Fruit fly (Drosophila melanogaster) whole organism: ENCODE data around the gene CecC.

Experiments used
- CG8478 ChIP-seq: fragments of >200 bp; optimal IDR thresholded peaks from 2 replicates; lab custom pipeline; 2018; ENCODE audit warnings: inconsistent platforms
- Dll ChIP-seq: fragments of >200 bp; optimal IDR thresholded peaks from 2 replicates; lab custom pipeline; 2017
- EcR ChIP-seq, 2 experiments: fragments of >200 bp; optimal IDR thresholded peaks; 2 replicates each; lab custom pipeline; 2017; ENCODE audit warnings: missing biosample characterization in 2 of 2, missing genetic modification characterization in 2 of 2, missing genetic modification reagents in 2 of 2
- pan ChIP-seq: fragments of >200 bp; optimal IDR thresholded peaks from 2 replicates; lab custom pipeline; 2017
- psq ChIP-seq: fragments of >200 bp; optimal IDR thresholded peaks from 2 replicates; lab custom pipeline; 2017
- usp ChIP-seq: fragments of >200 bp; optimal IDR thresholded peaks from 2 replicates; lab custom pipeline; 2017; ENCODE audit warnings: missing biosample characterization, missing genetic modification characterization, mixed read lengths

CecC gene

dm6 chr3R:30205946-30206345, 10.3 kb upstream of the CecC start:
- no peak for TF ChIP-seq psq (lab: Kevin White, UChicago)

DNA sequence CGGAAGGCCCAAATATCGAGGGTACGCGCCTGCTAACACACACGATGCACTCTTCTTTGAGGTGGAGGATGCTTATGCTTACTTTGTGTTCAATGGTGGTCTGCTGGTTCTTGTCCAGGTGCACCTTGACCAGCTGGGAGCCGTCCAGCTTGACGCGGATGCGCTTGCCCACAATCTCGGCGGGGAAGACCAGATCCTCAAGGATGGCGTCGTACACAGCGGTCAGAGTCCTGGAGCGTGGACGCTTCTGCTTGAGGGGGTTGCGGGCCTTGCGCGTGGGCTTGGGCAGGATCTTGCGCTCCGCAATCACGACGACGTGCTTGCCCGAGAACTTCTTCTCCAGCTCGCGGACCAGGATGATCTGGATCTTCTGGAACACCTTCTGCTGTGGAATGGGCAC, 8.3 kb upstream of the CecC start:
- TF ChIP-seq CG8478 (no peak), EcR (GFP tag; optimal IDR thresholded peaks at IDR 0.05; lab: Kevin White, UChicago) (no peak), psq (lab: Kevin White, UChicago) (no peak), pan (lab: Kevin White, UChicago) (no peak), Dll (lab: Kevin White, UChicago) (no peak), usp (GFP tag; lab: Kevin White, UChicago) (no peak)

dm6 chr3R:30208766-30209484, 7.4 kb upstream of the CecC start, which contains the start of gene RpS7:
TSS of gene RpS7 (minus strand) at chr3R:30209020.
- no peak for TF ChIP-seq Dll (lab: Kevin White, UChicago)
- TF ChIP-seq psq (lab: Kevin White, UChicago): no peak
- no peak for TF ChIP-seq EcR (GFP tag; optimal IDR thresholded peaks at IDR 0.05; lab: Kevin White, UChicago)
- TF ChIP-seq CG8478: no peak
- TF ChIP-seq usp (GFP tag; lab: Kevin White, UChicago): no peak
- TF ChIP-seq pan (lab: Kevin White, UChicago): no peak

DNA sequence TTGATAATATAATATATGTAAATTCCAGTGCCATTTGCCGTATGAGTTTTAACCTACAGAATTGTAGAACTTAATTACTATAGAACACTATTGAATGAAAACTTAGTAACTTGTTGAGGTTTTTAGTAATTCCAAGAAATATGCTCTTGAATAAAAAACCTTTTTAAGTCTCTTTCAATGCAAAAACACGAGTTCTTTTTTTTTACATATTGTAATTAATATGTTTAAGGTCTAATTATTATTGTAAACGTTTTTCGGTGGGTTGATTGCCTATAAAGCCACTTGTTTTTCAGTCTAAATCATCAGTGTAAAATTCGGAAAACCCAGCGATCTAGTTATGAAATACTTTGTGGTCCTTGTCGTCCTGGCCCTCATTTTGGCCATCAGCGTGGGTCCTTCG, 6.6 kb upstream of the CecC start, which contains the start of gene Anp:
TSS of gene Anp (plus strand) at position 301 of the 400 bp plus-strand sequence.
- TF ChIP-seq usp (GFP tag; lab: Kevin White, UChicago): no peak

- TF ChIP-seq psq (lab: Kevin White, UChicago): no peak
- TF ChIP-seq usp (GFP tag; lab: Kevin White, UChicago): no peak
- no peak for TF ChIP-seq Dll (lab: Kevin White, UChicago)
- no peak for TF ChIP-seq EcR (GFP tag; optimal IDR thresholded peaks at IDR 0.05; lab: Kevin White, UChicago)
- no peak for TF ChIP-seq pan (lab: Kevin White, UChicago)
- TF ChIP-seq CG8478: no peak
Measured at dm6 chr3R:30210560-30210959, 5.7 kb upstream of the CecC start, which contains the start of gene CecA1. TSS of gene CecA1 (plus strand) at chr3R:30210874.

DNA sequence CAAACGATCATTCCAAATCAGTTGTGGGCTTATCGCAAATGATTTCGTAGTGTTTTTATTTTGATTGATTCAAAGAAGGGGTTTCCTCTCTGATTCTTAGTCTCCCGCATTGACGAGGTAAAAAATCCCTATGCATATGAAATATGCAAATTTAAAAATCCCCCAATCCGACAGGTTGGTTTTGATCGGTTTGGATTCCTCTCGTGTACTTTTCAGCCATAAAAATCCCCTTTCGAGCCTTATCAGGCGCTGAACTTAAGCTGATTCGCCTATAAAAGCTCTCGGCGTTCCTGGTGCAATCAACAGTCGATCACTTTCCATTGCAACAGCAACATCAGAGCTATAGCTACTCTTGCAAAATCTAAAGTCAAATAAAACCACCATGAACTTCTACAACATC, 4.4 kb upstream of the CecC start, which contains the start of gene CecA2:
TSS of gene CecA2 (plus strand) at position 301 of the 400 bp plus-strand sequence.
- no peak for TF ChIP-seq pan (lab: Kevin White, UChicago)
- TF ChIP-seq EcR (GFP tag; optimal IDR thresholded peaks at IDR 0.05; lab: Kevin White, UChicago): no peak
- no peak for TF ChIP-seq usp (GFP tag; lab: Kevin White, UChicago)
- TF ChIP-seq psq (lab: Kevin White, UChicago): no peak
- no peak for TF ChIP-seq Dll (lab: Kevin White, UChicago)
- no peak for TF ChIP-seq CG8478

DNA sequence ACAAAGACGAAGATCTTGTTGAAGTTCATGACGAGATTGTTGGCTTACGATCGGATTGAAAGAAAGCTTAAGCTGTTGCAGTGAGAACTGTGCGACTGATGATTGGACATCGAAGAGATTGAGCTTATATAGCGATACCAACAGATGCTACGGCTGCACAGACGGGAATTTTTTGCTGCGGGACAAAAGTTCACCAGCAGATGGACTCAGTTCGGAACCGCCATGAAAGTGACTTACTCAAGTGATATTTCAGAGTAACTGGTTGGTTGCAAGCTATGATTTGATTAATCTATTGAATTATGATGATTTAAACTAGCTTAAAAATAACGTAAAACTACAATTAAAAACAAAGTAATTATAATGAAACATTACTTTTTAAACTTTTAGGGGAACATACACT, 2.6 kb upstream of the CecC start, which contains the start of gene CecB:
TSS of gene CecB (minus strand) at position 101 of the 400 bp plus-strand sequence.
- TF ChIP-seq pan (lab: Kevin White, UChicago) (no peak), Dll (lab: Kevin White, UChicago) (no peak), psq (lab: Kevin White, UChicago) (no peak), usp (GFP tag; lab: Kevin White, UChicago) (no peak), CG8478 (no peak), EcR (GFP tag; optimal IDR thresholded peaks at IDR 0.05; lab: Kevin White, UChicago) (no peak)

DNA sequence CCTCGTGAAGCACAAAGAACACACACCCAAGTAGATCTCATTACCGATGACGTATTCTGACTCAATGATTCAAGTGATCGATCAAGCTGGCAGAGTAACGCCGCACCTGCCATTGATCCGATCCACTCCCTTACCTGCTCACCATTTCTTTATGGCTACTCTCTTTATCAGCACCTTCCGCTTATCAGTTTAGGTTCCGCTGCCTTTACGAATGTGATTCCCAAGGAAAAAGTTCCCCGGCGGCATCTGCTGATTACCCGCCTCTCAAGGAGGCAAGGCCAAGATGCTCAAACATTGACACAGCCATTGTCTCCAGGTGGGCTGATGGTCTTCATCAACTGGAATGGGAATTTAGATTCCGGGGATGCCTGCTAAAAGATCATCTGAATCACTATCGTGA, 1.3 kb upstream of the CecC start:
- no peak for TF ChIP-seq CG8478
- TF ChIP-seq psq (lab: Kevin White, UChicago): no peak
- no peak for TF ChIP-seq usp (GFP tag; lab: Kevin White, UChicago)

DNA sequence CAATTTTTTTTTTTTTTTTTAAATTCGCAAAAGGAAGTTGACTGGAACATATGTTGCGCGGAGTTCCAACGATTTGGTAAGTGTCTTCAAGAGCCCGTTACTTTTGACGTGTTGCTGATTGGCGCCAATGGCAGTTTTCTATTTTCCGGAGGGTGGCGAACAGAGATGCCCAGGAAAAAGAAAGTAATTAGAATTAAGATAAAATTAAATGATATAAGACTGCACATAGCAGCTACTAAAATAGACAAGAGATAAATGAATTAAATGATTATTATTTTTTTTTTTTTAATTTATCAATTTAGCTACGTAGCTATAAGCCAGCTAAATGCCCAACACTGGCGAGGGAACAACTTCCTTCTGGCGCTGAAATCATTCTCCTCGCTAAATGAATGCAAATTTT, 6.0 kb downstream of the CecC start:
- TF ChIP-seq Dll (lab: Kevin White, UChicago) (no peak), pan (lab: Kevin White, UChicago) (no peak), usp (GFP tag; lab: Kevin White, UChicago) (no peak), CG8478 (no peak), psq (lab: Kevin White, UChicago) (no peak), EcR (GFP tag; optimal IDR thresholded peaks at IDR 0.05; lab: Kevin White, UChicago) (no peak)

DNA sequence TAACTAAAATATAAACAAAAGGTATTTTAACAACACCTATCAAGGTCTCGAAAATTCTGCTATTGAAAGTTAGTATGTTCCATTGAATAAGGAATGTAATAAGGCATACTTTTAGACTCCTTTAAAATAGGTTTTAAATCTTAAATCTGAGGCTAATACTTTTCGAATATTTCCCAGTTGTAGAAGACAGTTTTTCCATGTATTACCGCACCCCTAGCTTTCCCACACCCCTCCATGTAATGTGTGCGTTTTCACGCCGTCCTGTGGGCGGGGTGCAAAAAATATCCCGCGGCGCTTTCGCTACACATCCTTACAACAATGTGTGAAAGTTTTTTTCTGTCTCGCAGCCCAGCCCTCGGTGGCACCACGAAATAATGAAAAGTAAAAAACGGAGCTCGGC, 8.3 kb downstream of the CecC start:
- TF ChIP-seq pan (lab: Kevin White, UChicago): no peak
- TF ChIP-seq CG8478: no peak
- no peak for TF ChIP-seq psq (lab: Kevin White, UChicago)
- no peak for TF ChIP-seq Dll (lab: Kevin White, UChicago)
- no peak for TF ChIP-seq EcR (GFP tag; optimal IDR thresholded peaks at IDR 0.05; lab: Kevin White, UChicago)
- no peak for TF ChIP-seq usp (GFP tag; lab: Kevin White, UChicago)

- TF ChIP-seq Dll (lab: Kevin White, UChicago) (no peak), CG8478 (no peak), pan (lab: Kevin White, UChicago) (no peak), usp (GFP tag; lab: Kevin White, UChicago) (no peak), EcR (GFP tag; optimal IDR thresholded peaks at IDR 0.05; lab: Kevin White, UChicago) (no peak)
Measured at dm6 chr3R:30235253-30235652, 19.0 kb downstream of the CecC start.

DNA sequence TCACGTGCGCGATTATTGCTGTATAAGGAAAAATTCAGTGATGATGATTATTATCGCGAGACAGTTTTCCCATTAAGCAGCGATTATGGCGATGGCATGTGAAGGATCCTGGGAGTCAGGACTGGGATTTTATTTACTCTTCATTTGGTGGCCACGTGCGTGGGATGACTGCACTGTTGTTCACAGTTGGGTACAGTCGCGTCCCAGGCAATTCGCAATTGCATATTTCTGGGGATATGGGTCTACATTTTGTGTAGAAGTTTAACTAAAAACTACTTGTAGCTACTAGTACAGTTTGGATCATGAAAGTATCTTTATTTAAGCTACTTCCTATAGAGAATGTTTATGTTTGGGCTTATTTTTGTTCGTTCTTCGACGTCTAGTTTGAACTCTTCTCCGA, 20.7 kb downstream of the CecC start:
- no peak for TF ChIP-seq CG8478
- no peak for TF ChIP-seq psq (lab: Kevin White, UChicago)
- no peak for TF ChIP-seq usp (GFP tag; lab: Kevin White, UChicago)
- TF ChIP-seq pan (lab: Kevin White, UChicago): no peak
- no peak for TF ChIP-seq EcR (GFP tag; optimal IDR thresholded peaks at IDR 0.05; lab: Kevin White, UChicago)
- no peak for TF ChIP-seq Dll (lab: Kevin White, UChicago)
